Fruit fly (Drosophila melanogaster) whole organism, embryonic: ENCODE results near the gene Pcyt1.
A peak's percentile ranks its signal among the peaks of the same experiment; 100 is the strongest.

Experiments
- BEAF-32 ChIP-seq: fragments of 200-800 bp; sonication (Bioruptor generic); optimal IDR thresholded peaks from 3 replicates; lab custom pipeline; 2017; ENCODE audit warnings: missing biosample characterization, missing genetic modification characterization, mild to moderate bottlenecking, moderate library complexity, missing genetic modification reagents
- Blimp-1 ChIP-seq: fragments of 200-800 bp; sonication (Bioruptor generic); optimal IDR thresholded peaks from 3 replicates; lab custom pipeline; 2018; ENCODE audit warnings: missing biosample characterization, missing genetic modification characterization, mild to moderate bottlenecking, moderate library complexity, missing genetic modification reagents
- BtbVII ChIP-seq: fragments of 200-800 bp; sonication (Bioruptor generic); optimal IDR thresholded peaks from 3 replicates; lab custom pipeline; 2017; ENCODE audit warnings: missing biosample characterization, mild to moderate bottlenecking, missing genetic modification characterization
- CG10267 ChIP-seq: fragments of 200-800 bp; sonication (Bioruptor generic); optimal IDR thresholded peaks from 2 replicates; lab custom pipeline; 2018; ENCODE audit warnings: missing biosample characterization, mild to moderate bottlenecking, missing genetic modification characterization, moderate library complexity
- CG10431 ChIP-seq: fragments of 200-800 bp; sonication (Bioruptor generic); optimal IDR thresholded peaks from 3 replicates; lab custom pipeline; 2018; ENCODE audit warnings: missing biosample characterization, mild to moderate bottlenecking, missing genetic modification characterization
- CG10979 ChIP-seq: fragments of 200-800 bp; sonication (Bioruptor generic); optimal IDR thresholded peaks from 2 replicates; lab custom pipeline; 2018; ENCODE audit warnings: missing biosample characterization, mild to moderate bottlenecking, missing genetic modification characterization, moderate library complexity
- CG11398 ChIP-seq: fragments of 200-800 bp; sonication (Bioruptor generic); optimal IDR thresholded peaks from 2 replicates; lab custom pipeline; 2016; ENCODE audit warnings: missing biosample characterization, missing genetic modification characterization
- CG12155 ChIP-seq: fragments of 200-800 bp; sonication (Bioruptor generic); optimal IDR thresholded peaks from 3 replicates; lab custom pipeline; 2016; ENCODE audit warnings: missing biosample characterization, missing genetic modification characterization
- CG14050 ChIP-seq: fragments of 200-800 bp; sonication (Bioruptor generic); IDR thresholded peaks from 3 replicates; pipeline ENCODE4 v1.3.6; 2022; ENCODE audit warnings: missing biosample characterization, missing genetic modification characterization
- CG14667 ChIP-seq: fragments of 200-800 bp; sonication (Bioruptor generic); IDR thresholded peaks from 2 replicates; pipeline ENCODE4 v1.3.6; 2022; ENCODE audit warnings: missing biosample characterization, missing genetic modification characterization
- CG18011 ChIP-seq: fragments of 200-800 bp; sonication (Bioruptor generic); optimal IDR thresholded peaks from 2 replicates; lab custom pipeline; 2017; ENCODE audit warnings: missing biosample characterization, missing genetic modification characterization, mild to moderate bottlenecking, moderate library complexity, missing genotype
- CG18764 ChIP-seq: fragments of 200-800 bp; sonication (Bioruptor generic); optimal IDR thresholded peaks from 3 replicates; lab custom pipeline; 2016; ENCODE audit warnings: missing biosample characterization, missing genetic modification characterization
- CG34376 ChIP-seq: fragments of 200-800 bp; sonication (Bioruptor generic); optimal IDR thresholded peaks from 2 replicates; lab custom pipeline; 2018; ENCODE audit warnings: missing biosample characterization, mild to moderate bottlenecking, missing genetic modification characterization
- CG43689 ChIP-seq: fragments of 200-800 bp; sonication (Bioruptor generic); IDR thresholded peaks from 2 replicates; pipeline ENCODE4 v1.3.6; 2022; ENCODE audit warnings: missing biosample characterization, missing genetic modification characterization
- CG4617 ChIP-seq: fragments of 200-800 bp; sonication (Bioruptor generic); optimal IDR thresholded peaks from 3 replicates; lab custom pipeline; 2016; ENCODE audit warnings: missing biosample characterization, missing genetic modification characterization, borderline replicate concordance
- CG6254 ChIP-seq: fragments of 200-800 bp; sonication (Bioruptor generic); optimal IDR thresholded peaks from 3 replicates; lab custom pipeline; 2017; ENCODE audit warnings: mild to moderate bottlenecking, missing biosample characterization, missing genetic modification reagents, missing genetic modification characterization
- CG6272 ChIP-seq: fragments of 200-800 bp; sonication (Bioruptor generic); IDR thresholded peaks from 2 replicates; pipeline ENCODE4 v1.3.6; 2022; ENCODE audit warnings: missing biosample characterization, missing genetic modification characterization
- CG7357 ChIP-seq: fragments of 200-800 bp; sonication (Bioruptor generic); IDR thresholded peaks from 3 replicates; pipeline ENCODE4 v1.3.6; 2022; ENCODE audit warnings: missing biosample characterization, missing genetic modification characterization
- CkIIα-i1 ChIP-seq: fragments of 200-800 bp; sonication (Bioruptor generic); IDR thresholded peaks from 2 replicates; pipeline ENCODE4 v1.3.6; 2022; ENCODE audit warnings: missing biosample characterization, missing genetic modification characterization
- Deaf1 ChIP-seq: fragments of 200-800 bp; optimal IDR thresholded peaks from 3 replicates; lab custom pipeline; 2019; ENCODE audit warnings: missing biosample characterization, mild to moderate bottlenecking, missing genetic modification characterization, moderate library complexity
- Dp ChIP-seq: fragments of 200-800 bp; sonication (Bioruptor generic); optimal IDR thresholded peaks from 2 replicates; lab custom pipeline; 2018; ENCODE audit warnings: missing biosample characterization, mild to moderate bottlenecking, missing genetic modification characterization, moderate library complexity
- Drgx ChIP-seq: fragments of 200-800 bp; sonication (Bioruptor generic); IDR thresholded peaks from 2 replicates; pipeline ENCODE4 v1.3.6; 2022; ENCODE audit warnings: missing biosample characterization, missing genetic modification characterization
- Eip74EF ChIP-seq, 2 experiments: fragments of 200-800 bp in 1 of 2; fragments of >200 bp in 1 of 2; sonication (Bioruptor generic) in 1 of 2; optimal IDR thresholded peaks; 2 replicates each; lab custom pipeline; 2017 to 2019; ENCODE audit warnings: missing biosample characterization in 2 of 2, missing genetic modification characterization in 2 of 2, mild to moderate bottlenecking in 1 of 2, moderate library complexity in 1 of 2
- HLHmδ ChIP-seq: fragments of 200-800 bp; sonication (Bioruptor generic); optimal IDR thresholded peaks from 2 replicates; lab custom pipeline; 2018; ENCODE audit warnings: missing biosample characterization, mild to moderate bottlenecking, missing genetic modification characterization, moderate library complexity
- Hsf ChIP-seq: fragments of 200-800 bp; sonication (Bioruptor generic); optimal IDR thresholded peaks from 3 replicates; lab custom pipeline; 2016; ENCODE audit warnings: missing biosample characterization, missing genetic modification characterization
- Mrtf ChIP-seq: fragments of 200-800 bp; sonication (Bioruptor generic); IDR thresholded peaks from 3 replicates; pipeline ENCODE4 v1.3.6; 2022; ENCODE audit warnings: missing biosample characterization, missing genetic modification characterization
- NFAT ChIP-seq: fragments of 200-800 bp; sonication (Bioruptor generic); IDR thresholded peaks from 2 replicates; pipeline ENCODE4 v1.3.6; 2022; ENCODE audit warnings: missing biosample characterization, missing genetic modification characterization
- Pdp1 ChIP-seq, 2 experiments: fragments of 200-800 bp; sonication (Bioruptor generic); optimal IDR thresholded peaks; 3 replicates each; lab custom pipeline; 2016; ENCODE audit warnings: missing biosample characterization in 2 of 2, missing genetic modification characterization in 2 of 2, mild to moderate bottlenecking in 1 of 2, moderate library complexity in 1 of 2
- Rx ChIP-seq: fragments of 200-800 bp; sonication (Bioruptor generic); IDR thresholded peaks from 2 replicates; pipeline ENCODE4 v1.3.6; 2022; ENCODE audit warnings: missing biosample characterization, missing genetic modification characterization
- Sry-β ChIP-seq: fragments of 200-800 bp; sonication (Bioruptor generic); optimal IDR thresholded peaks from 2 replicates; lab custom pipeline; 2018; ENCODE audit warnings: missing biosample characterization, mild to moderate bottlenecking, missing genetic modification characterization, moderate library complexity
- Stat92E ChIP-seq, 3 experiments: fragments of >200 bp in 2 of 3; fragments of 200-800 bp in 1 of 3; sonication (Bioruptor generic) in 1 of 3; optimal IDR thresholded peaks; 2 replicates each; lab custom pipeline; 2017 to 2019; ENCODE audit warnings: missing biosample characterization in 3 of 3, missing genetic modification characterization in 3 of 3, mild to moderate bottlenecking in 1 of 3, moderate library complexity in 1 of 3
- bbx ChIP-seq: fragments of 200-800 bp; sonication (Bioruptor generic); IDR thresholded peaks from 2 replicates; pipeline ENCODE4 v1.3.6; 2022; ENCODE audit warnings: missing biosample characterization, missing genetic modification characterization; ENCODE audit not compliant: partially characterized antibody
- bigmax ChIP-seq: fragments of 200-800 bp; sonication (Bioruptor generic); optimal IDR thresholded peaks from 2 replicates; lab custom pipeline; 2018; ENCODE audit warnings: missing biosample characterization, mild to moderate bottlenecking, missing genetic modification characterization
- bowl ChIP-seq: fragments of 200-800 bp; sonication (Bioruptor generic); IDR thresholded peaks from 2 replicates; pipeline ENCODE4 v1.3.6; 2022; ENCODE audit warnings: missing biosample characterization, missing genetic modification characterization
- btn ChIP-seq: fragments of 200-800 bp; sonication (Bioruptor generic); optimal IDR thresholded peaks from 2 replicates; lab custom pipeline; 2016; ENCODE audit warnings: missing biosample characterization, missing genetic modification characterization
- cwo ChIP-seq: fragments of 200-800 bp; sonication (Bioruptor generic); optimal IDR thresholded peaks from 3 replicates; lab custom pipeline; 2017; ENCODE audit warnings: missing biosample characterization, missing genetic modification characterization, mild to moderate bottlenecking, moderate library complexity, missing genetic modification reagents
- gro ChIP-seq: fragments of 200-800 bp; sonication (Bioruptor generic); optimal IDR thresholded peaks from 2 replicates; lab custom pipeline; 2016; ENCODE audit warnings: missing biosample characterization, missing genetic modification characterization
- ind ChIP-seq: fragments of 200-800 bp; sonication (Bioruptor generic); optimal IDR thresholded peaks from 3 replicates; lab custom pipeline; 2016; ENCODE audit warnings: missing biosample characterization, missing genetic modification characterization
- jigr1 ChIP-seq: fragments of 200-800 bp; sonication (Bioruptor generic); IDR thresholded peaks from 3 replicates; pipeline ENCODE4 v1.3.6; 2022; ENCODE audit warnings: missing biosample characterization, missing genetic modification characterization
- kni ChIP-seq: fragments of 200-800 bp; sonication (Bioruptor generic); optimal IDR thresholded peaks from 3 replicates; lab custom pipeline; 2017; ENCODE audit warnings: mild to moderate bottlenecking, missing biosample characterization, missing genetic modification reagents, missing genetic modification characterization
- mirr ChIP-seq: fragments of 200-800 bp; sonication (Bioruptor generic); optimal IDR thresholded peaks from 3 replicates; lab custom pipeline; 2018; ENCODE audit warnings: missing biosample characterization, mild to moderate bottlenecking, missing genetic modification characterization
- nmo ChIP-seq: fragments of 200-800 bp; sonication (Bioruptor generic); optimal IDR thresholded peaks from 2 replicates; lab custom pipeline; 2018; ENCODE audit warnings: missing biosample characterization, mild to moderate bottlenecking, missing genetic modification characterization, moderate library complexity
- org-1 ChIP-seq: fragments of 200-800 bp; sonication (Bioruptor generic); optimal IDR thresholded peaks from 2 replicates; lab custom pipeline; 2017; ENCODE audit warnings: missing biosample characterization, missing genetic modification characterization
- otp ChIP-seq: fragments of 200-800 bp; sonication (Bioruptor generic); IDR thresholded peaks from 3 replicates; pipeline ENCODE4, ENCODE4 v1.3.6; 2022; ENCODE audit warnings: missing biosample characterization, missing genetic modification characterization
- pfk ChIP-seq: fragments of 200-800 bp; sonication (Bioruptor generic); optimal IDR thresholded peaks from 2 replicates; lab custom pipeline; 2018; ENCODE audit warnings: missing biosample characterization, mild to moderate bottlenecking, missing genetic modification characterization, moderate library complexity
- pho ChIP-seq: fragments of 200-800 bp; sonication (Bioruptor generic); optimal IDR thresholded peaks from 2 replicates; lab custom pipeline; 2016; ENCODE audit warnings: missing biosample characterization, missing genetic modification characterization
- pnt ChIP-seq: fragments of 200-800 bp; sonication (Bioruptor generic); optimal IDR thresholded peaks from 3 replicates; lab custom pipeline; 2016; ENCODE audit warnings: missing biosample characterization, missing genetic modification characterization
- seq ChIP-seq: fragments of 200-800 bp; sonication (Bioruptor generic); IDR thresholded peaks from 2 replicates; pipeline ENCODE4 v1.3.6; 2022; ENCODE audit warnings: missing biosample characterization, missing genetic modification characterization
- sima ChIP-seq: fragments of 200-800 bp; sonication (Bioruptor generic); optimal IDR thresholded peaks from 2 replicates; lab custom pipeline; 2016; ENCODE audit warnings: missing biosample characterization, missing genetic modification characterization
- sisA ChIP-seq: fragments of 200-800 bp; sonication (Bioruptor generic); IDR thresholded peaks from 2 replicates; pipeline ENCODE4 v1.3.6; 2022; ENCODE audit warnings: missing biosample characterization, missing genetic modification characterization

The Pcyt1 gene

DNA sequence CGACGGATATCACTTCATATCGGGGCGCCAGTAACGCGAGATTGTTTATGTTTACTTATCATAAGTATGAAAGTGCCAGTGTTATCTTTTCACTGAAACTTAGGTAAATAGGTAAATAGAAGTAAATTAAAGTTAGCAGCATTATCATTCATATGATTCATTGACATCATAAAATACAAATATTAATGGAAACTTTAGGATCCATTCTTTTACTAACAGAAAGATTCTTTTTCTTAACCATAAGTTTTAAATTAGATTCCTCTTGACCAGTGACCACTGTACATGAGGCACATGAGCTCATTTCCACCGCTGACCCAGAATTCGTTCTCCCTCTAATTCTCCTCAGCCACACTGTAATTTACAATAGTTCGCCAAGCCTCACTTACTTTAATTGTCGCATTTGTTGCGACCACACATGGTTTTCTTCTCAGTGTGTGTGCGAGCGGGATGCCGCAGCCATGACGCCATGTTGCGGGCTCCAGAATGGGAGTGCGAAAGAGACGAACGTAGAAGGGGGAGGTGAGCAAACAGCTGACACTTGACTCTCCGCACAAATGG is 32.6 kb downstream of the Pcyt1 start (continued):
- TF ChIP-seq ind (GFP tag; lab: Kevin White, UChicago) (peak; percentile 44), CkIIα-i1 (no peak), CG10431 (GFP tag; lab: Kevin White, UChicago) (no peak), Rx (no peak), CG12155 (GFP tag; lab: Kevin White, UChicago) (no peak), nmo (GFP tag; lab: Kevin White, UChicago) (peak; percentile 4), bigmax (no peak), Mrtf (0 out of 3 replicates have a peak, but pooled peaks have one; percentile 36), kni (GFP tag; lab: Kevin White, UChicago) (no peak), sisA (GFP tag; lab: Robert Waterston, UW) (peak; percentile 57; the same call in 1 of the 2 replicates), bowl (no peak), Deaf1 (tag; lab: Kevin White, UChicago) (no peak), CG6254 (GFP tag; lab: Kevin White, UChicago) (no peak), BEAF-32 (no peak), org-1 (GFP tag; lab: Kevin White, UChicago) (no peak), CG6272 (GFP tag; lab: Robert Waterston, UW) (no peak), Dp (GFP tag; lab: Kevin White, UChicago) (no peak), pfk (no peak), CG43689 (GFP tag; lab: Robert Waterston, UW) (no peak), NFAT (GFP tag; lab: Robert Waterston, UW) (peak; percentile 39; the same call in 1 of the 2 replicates), CG7357 (GFP tag; lab: Robert Waterston, UW) (no peak), CG14050 (GFP tag; lab: Robert Waterston, UW) (no peak), seq (GFP tag; lab: Robert Waterston, UW) (0 out of 2 replicates have a peak, but pooled peaks have one; percentile 18), cwo (peak; percentile 29), Blimp-1 (GFP tag; lab: Kevin White, UChicago) (peak; percentile 44), Hsf (GFP tag; lab: Kevin White, UChicago) (no peak), Stat92E (GFP tag; optimal IDR thresholded peaks at IDR 0.05; lab: Kevin White, UChicago) (no peak), otp (no peak), pnt (GFP tag; lab: Kevin White, UChicago) (peak; percentile 27), Pdp1 (GFP tag; optimal IDR thresholded peaks at IDR 0.05; lab: Kevin White, UChicago) (peak; percentile 9 to 12), sima (GFP tag; lab: Kevin White, UChicago) (no peak), CG11398 (no peak), CG14667 (GFP tag; lab: Robert Waterston, UW) (no peak), btn (no peak), CG10979 (tag; lab: Kevin White, UChicago) (peak; percentile 25), CG34376 (GFP tag; lab: Kevin White, UChicago) (no peak), gro (GFP tag; lab: Kevin White, UChicago) (no peak), HLHmδ (GFP tag; lab: Kevin White, UChicago) (no peak), Sry-β (GFP tag; lab: Kevin White, UChicago) (no peak), BtbVII (GFP tag; lab: Kevin White, UChicago) (peak; percentile 69), CG18011 (GFP tag; lab: Kevin White, UChicago) (no peak), Drgx (GFP tag; lab: Robert Waterston, UW) (peak; percentile 9; the same call in 1 of the 2 replicates), CG10267 (tag; lab: Kevin White, UChicago) (peak; percentile 7), CG18764 (peak; percentile 14), Eip74EF (GFP tag; optimal IDR thresholded peaks at IDR 0.05; lab: Kevin White, UChicago) (no peak), pho (GFP tag; lab: Kevin White, UChicago) (no peak), mirr (GFP tag; lab: Kevin White, UChicago) (no peak), jigr1 (GFP tag; lab: Robert Waterston, UW) (no peak), bbx (GFP tag; lab: Robert Waterston, UW) (no peak), CG4617 (GFP tag; lab: Kevin White, UChicago) (no peak)
